Worm (Caenorhabditis elegans) whole organism, young adult: ENCODE data around the gene wnk-1.
A peak's percentile ranks its signal among the peaks of the same experiment; 100 is the strongest.

Experiments used
- B0336.3 ChIP-seq: fragments of 200-800 bp; sonication (Bioruptor generic); IDR thresholded peaks from 2 replicates; pipeline ENCODE4 v1.3.6; 2022; ENCODE audit warnings: missing genetic modification characterization, missing compliant biosample characterization
- C06A6.2 ChIP-seq: fragments of 200-800 bp; sonication (Bioruptor generic); conservative IDR thresholded peaks from 2 replicates; pipeline ENCODE4 v1.3.6; 2022; ENCODE audit warnings: missing genetic modification characterization, missing compliant biosample characterization
- F33H1.4 ChIP-seq: fragments of 200-800 bp; sonication (Bioruptor generic); IDR thresholded peaks from 2 replicates; pipeline ENCODE4 v1.3.6; 2022; ENCODE audit warnings: missing genetic modification reagents, missing genetic modification characterization, missing compliant biosample characterization
- F37B4.10 ChIP-seq: fragments of 200-800 bp; sonication (Bioruptor generic); IDR thresholded peaks from 2 replicates; pipeline ENCODE4 v1.3.6; 2022; ENCODE audit warnings: missing genetic modification characterization, missing compliant biosample characterization
- F49E8.2 ChIP-seq: sonication (generic microtip); optimal IDR thresholded peaks from 3 replicates; lab custom pipeline; 2017; ENCODE audit warnings: missing genetic modification characterization, mild to moderate bottlenecking, missing compliant biosample characterization, antibody characterized with exemption, moderate library complexity; ENCODE audit not compliant: insufficient read depth
- Y53F4B.3 ChIP-seq: fragments of 200-800 bp; sonication (Bioruptor generic); IDR thresholded peaks from 2 replicates; pipeline ENCODE4 v1.3.6; 2022; ENCODE audit warnings: missing genetic modification reagents, missing genetic modification characterization, missing compliant biosample characterization
- Y53G8AR.9 ChIP-seq: fragments of 200-800 bp; sonication (Bioruptor generic); conservative IDR thresholded peaks from 2 replicates; pipeline ENCODE4 v1.3.6; 2022; ENCODE audit warnings: missing genetic modification reagents, missing genetic modification characterization, missing compliant biosample characterization
- Y56A3A.18 ChIP-seq: fragments of 200-800 bp; sonication (Bioruptor generic); IDR thresholded peaks from 2 replicates; pipeline ENCODE4 v1.3.6; 2022; ENCODE audit warnings: missing genetic modification reagents, missing genetic modification characterization, missing compliant biosample characterization
- Y67H2A.10 ChIP-seq: fragments of 200-800 bp; sonication (Bioruptor generic); conservative IDR thresholded peaks from 2 replicates; pipeline ENCODE4 v1.3.6; 2022; ENCODE audit warnings: missing genetic modification reagents, missing genetic modification characterization, missing compliant biosample characterization
- Y79H2A.3 ChIP-seq: fragments of 200-800 bp; sonication (Bioruptor generic); conservative IDR thresholded peaks from 2 replicates; pipeline ENCODE4 v1.3.6; 2022; ENCODE audit warnings: missing genetic modification reagents, missing genetic modification characterization, missing compliant biosample characterization
- aptf-2 ChIP-seq: fragments of 200-800 bp; sonication (Bioruptor generic); conservative IDR thresholded peaks from 2 replicates; pipeline ENCODE4 v1.3.6; 2022; ENCODE audit warnings: missing genetic modification reagents, missing genetic modification characterization, missing compliant biosample characterization
- athp-1 ChIP-seq: sonication (generic microtip); optimal IDR thresholded peaks from 2 replicates; lab custom pipeline; 2017; ENCODE audit warnings: mild to moderate bottlenecking, missing genetic modification characterization, missing compliant biosample characterization
- attf-3 ChIP-seq: fragments of 200-800 bp; sonication (Bioruptor generic); conservative IDR thresholded peaks from 2 replicates; pipeline ENCODE4 v1.3.6; 2022; ENCODE audit warnings: missing genetic modification reagents, missing genetic modification characterization, missing compliant biosample characterization
- attf-5 ChIP-seq: fragments of 200-800 bp; sonication (Bioruptor generic); optimal IDR thresholded peaks from 2 replicates; lab custom pipeline; 2018; ENCODE audit warnings: mild to moderate bottlenecking, missing genetic modification characterization, missing compliant biosample characterization
- attf-6 ChIP-seq: fragments of 200-800 bp; sonication (Bioruptor generic); IDR thresholded peaks from 2 replicates; pipeline ENCODE4 v1.3.6; 2022; ENCODE audit warnings: missing genetic modification reagents, missing genetic modification characterization, missing compliant biosample characterization
- bed-1 ChIP-seq: fragments of 200-800 bp; sonication (Bioruptor generic); IDR thresholded peaks from 2 replicates; pipeline ENCODE4 v1.3.6; 2022; ENCODE audit warnings: missing genetic modification reagents, missing genetic modification characterization, missing compliant biosample characterization
- bed-2 ChIP-seq: fragments of 200-800 bp; sonication (Bioruptor generic); IDR thresholded peaks from 2 replicates; pipeline ENCODE4 v1.3.6; 2022; ENCODE audit warnings: missing genetic modification reagents, missing genetic modification characterization, missing compliant biosample characterization
- cebp-1 ChIP-seq, 2 experiments: fragments of 200-800 bp in 1 of 2; sonication (Bioruptor generic) in 1 of 2; sonication (generic microtip) in 1 of 2; IDR thresholded peaks in 1 of 2; optimal IDR thresholded peaks in 1 of 2; 2 replicates each; pipeline versions ENCODE4 v1.3.6 to Lab custom; 2017 to 2022; ENCODE audit warnings: missing compliant biosample characterization in 2 of 2, missing genetic modification characterization in 2 of 2, mild to moderate bottlenecking in 1 of 2, missing genetic modification reagents in 1 of 2, moderate library complexity in 1 of 2
- cebp-2 ChIP-seq: fragments of 200-800 bp; sonication (Bioruptor generic); IDR thresholded peaks from 2 replicates; pipeline ENCODE4 v1.3.6; 2022; ENCODE audit warnings: missing genetic modification characterization, missing compliant biosample characterization
- ceh-27 ChIP-seq: fragments of 200-800 bp; sonication (Bioruptor generic); optimal IDR thresholded peaks from 2 replicates; lab custom pipeline; 2018; ENCODE audit warnings: mild to moderate bottlenecking, missing genetic modification characterization, moderate library complexity, missing compliant biosample characterization
- ceh-40 ChIP-seq: fragments of 200-800 bp; sonication (Bioruptor generic); IDR thresholded peaks from 2 replicates; pipeline ENCODE4 v1.3.6; 2022; ENCODE audit warnings: missing genetic modification characterization, missing compliant biosample characterization
- ceh-91 ChIP-seq: fragments of 200-800 bp; sonication (Bioruptor generic); IDR thresholded peaks from 2 replicates; pipeline ENCODE4 v1.3.6; 2022; ENCODE audit warnings: missing genetic modification reagents, missing genetic modification characterization, missing compliant biosample characterization
- dox-1 ChIP-seq: fragments of 200-800 bp; sonication (Bioruptor generic); IDR thresholded peaks from 2 replicates; pipeline ENCODE4 v1.3.6; 2022; ENCODE audit warnings: missing genetic modification reagents, missing genetic modification characterization, missing compliant biosample characterization
- egl-18 ChIP-seq: fragments of 200-800 bp; sonication (Bioruptor generic); IDR thresholded peaks from 2 replicates; pipeline ENCODE4 v1.3.6; 2022; ENCODE audit warnings: missing genetic modification reagents, missing genetic modification characterization, missing compliant biosample characterization
- egl-44 ChIP-seq: fragments of 200-800 bp; sonication (Bioruptor generic); IDR thresholded peaks from 2 replicates; pipeline ENCODE4 v1.3.6; 2022; ENCODE audit warnings: missing genetic modification reagents, missing genetic modification characterization, missing compliant biosample characterization
- hmg-1.2 ChIP-seq: fragments of 200-800 bp; sonication (Bioruptor generic); IDR thresholded peaks from 2 replicates; pipeline ENCODE4 v1.3.6; 2022; ENCODE audit warnings: missing genetic modification reagents, missing genetic modification characterization, missing compliant biosample characterization
- hmg-20 ChIP-seq: fragments of 200-800 bp; sonication (Bioruptor generic); IDR thresholded peaks from 2 replicates; pipeline ENCODE4 v1.3.6; 2022; ENCODE audit warnings: missing genetic modification reagents, missing genetic modification characterization, missing compliant biosample characterization
- lin-26 ChIP-seq: fragments of 200-800 bp; sonication (Bioruptor generic); IDR thresholded peaks from 2 replicates; pipeline ENCODE4 v1.3.6; 2022; ENCODE audit warnings: missing genetic modification reagents, missing genetic modification characterization, missing compliant biosample characterization
- lin-35 ChIP-seq, 3 experiments: fragments of 150-350 bp in 2 of 3; sonication (generic microtip) in 1 of 3; optimal IDR thresholded peaks; 2 replicates each; lab custom pipeline; 2014 to 2018; ENCODE audit warnings: missing biosample characterization in 3 of 3, missing genetic modification characterization in 3 of 3, missing genetic modification reagents in 3 of 3
- lin-40 ChIP-seq: sonication (generic microtip); optimal IDR thresholded peaks from 2 replicates; lab custom pipeline; 2016; ENCODE audit warnings: missing genetic modification characterization, mild to moderate bottlenecking, missing compliant biosample characterization, missing genotype, missing genetic modification reagents
- lin-54 ChIP-seq: fragments of 200-800 bp; sonication (Bioruptor generic); optimal IDR thresholded peaks from 2 replicates; lab custom pipeline; 2018; ENCODE audit warnings: mild to moderate bottlenecking, missing genetic modification characterization, missing compliant biosample characterization
- madf-8 ChIP-seq: fragments of 200-800 bp; sonication (Bioruptor generic); conservative IDR thresholded peaks from 2 replicates; pipeline ENCODE4 v1.3.6; 2022; ENCODE audit warnings: missing genetic modification reagents, missing genetic modification characterization, missing compliant biosample characterization
- nfya-2 ChIP-seq: fragments of 200-800 bp; sonication (Bioruptor generic); IDR thresholded peaks from 2 replicates; pipeline ENCODE4 v1.3.6; 2022; ENCODE audit warnings: missing genetic modification reagents, missing genetic modification characterization, missing compliant biosample characterization
- nfyb-1 ChIP-seq: fragments of 200-800 bp; sonication (Bioruptor generic); IDR thresholded peaks from 2 replicates; pipeline ENCODE4 v1.3.6; 2022; ENCODE audit warnings: missing genetic modification reagents, missing genetic modification characterization, missing compliant biosample characterization
- nhr-120 ChIP-seq: fragments of 200-800 bp; sonication (Bioruptor generic); IDR thresholded peaks from 2 replicates; pipeline ENCODE4 v1.3.6; 2022; ENCODE audit warnings: missing genetic modification characterization, missing compliant biosample characterization
- pbrm-1 ChIP-seq: fragments of 200-800 bp; sonication (Bioruptor generic); IDR thresholded peaks from 2 replicates; pipeline ENCODE4 v1.3.6; 2022; ENCODE audit warnings: missing genetic modification reagents, missing genetic modification characterization, missing compliant biosample characterization
- rcor-1 ChIP-seq: fragments of 200-800 bp; sonication (Bioruptor generic); IDR thresholded peaks from 2 replicates; pipeline ENCODE4 v1.3.6; 2022; ENCODE audit warnings: missing genetic modification reagents, missing genetic modification characterization, missing compliant biosample characterization
- rec-8 ChIP-seq, 2 experiments: sonication (generic microtip); optimal IDR thresholded peaks; 2 replicates each; lab custom pipeline; 2016; ENCODE audit warnings: mild to moderate bottlenecking in 2 of 2, missing genetic modification characterization in 2 of 2, missing genetic modification reagents in 2 of 2, missing genotype in 2 of 2, missing biosample characterization in 1 of 2, missing compliant biosample characterization in 1 of 2, moderate library complexity in 1 of 2
- sea-2 ChIP-seq: fragments of 200-800 bp; sonication (Bioruptor generic); IDR thresholded peaks from 2 replicates; pipeline ENCODE4 v1.3.6; 2022; ENCODE audit warnings: missing genetic modification characterization, missing compliant biosample characterization
- snpc-3.4 ChIP-seq: sonication (generic microtip); optimal IDR thresholded peaks from 2 replicates; lab custom pipeline; 2017; ENCODE audit warnings: missing genetic modification characterization, mild to moderate bottlenecking, missing compliant biosample characterization, antibody characterized with exemption, moderate library complexity, missing genotype, missing genetic modification reagents
- tbp1 ChIP-seq: fragments of 200-800 bp; sonication (Bioruptor generic); optimal IDR thresholded peaks from 2 replicates; lab custom pipeline; 2018; ENCODE audit warnings: mild to moderate bottlenecking, missing genetic modification characterization, missing compliant biosample characterization
- unc-130 ChIP-seq: sonication (generic microtip); optimal IDR thresholded peaks from 2 replicates; lab custom pipeline; 2016; ENCODE audit warnings: missing genetic modification reagents, missing genetic modification characterization, missing compliant biosample characterization
- xnd-1 ChIP-seq: sonication (generic microtip); optimal IDR thresholded peaks from 2 replicates; lab custom pipeline; 2016; ENCODE audit warnings: missing genotype, missing genetic modification reagents, missing genetic modification characterization, missing compliant biosample characterization
- ztf-25 ChIP-seq: fragments of 200-800 bp; sonication (Bioruptor generic); IDR thresholded peaks from 2 replicates; pipeline ENCODE4 v1.3.6; 2022; ENCODE audit warnings: missing genetic modification reagents, missing genetic modification characterization, missing compliant biosample characterization
- ztf-26 ChIP-seq: sonication (generic microtip); optimal IDR thresholded peaks from 2 replicates; lab custom pipeline; 2017; ENCODE audit warnings: missing genetic modification characterization, missing compliant biosample characterization

Gene wnk-1

DNA sequence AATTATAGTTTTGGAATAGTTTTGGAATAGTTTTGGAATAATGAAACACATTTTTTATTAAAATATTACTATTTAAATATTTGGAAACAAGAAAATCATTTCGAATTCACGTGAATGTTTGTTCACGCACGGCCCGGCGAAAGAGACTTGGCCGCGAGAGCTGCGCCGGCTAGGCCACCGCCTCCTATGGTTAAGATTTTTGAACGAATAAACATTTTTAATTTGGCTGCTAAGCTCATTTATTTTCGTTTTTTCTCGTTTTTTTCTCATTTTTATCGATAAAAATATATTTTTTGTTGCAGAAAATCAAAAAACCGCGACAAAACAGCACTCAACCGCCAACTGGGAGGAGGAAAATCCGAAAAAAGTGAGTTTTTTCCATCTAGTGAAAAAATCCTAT, 5.4 kb upstream of the wnk-1 start, which contains the start of gene C46C2.7:
Gene C46C2.7, plus strand, starts transcription at position 301 of the 400 bp plus-strand sequence.
- peak; percentile 86 for TF ChIP-seq hmg-1.2 (GFP tag; lab: Robert Waterston, UW)

DNA sequence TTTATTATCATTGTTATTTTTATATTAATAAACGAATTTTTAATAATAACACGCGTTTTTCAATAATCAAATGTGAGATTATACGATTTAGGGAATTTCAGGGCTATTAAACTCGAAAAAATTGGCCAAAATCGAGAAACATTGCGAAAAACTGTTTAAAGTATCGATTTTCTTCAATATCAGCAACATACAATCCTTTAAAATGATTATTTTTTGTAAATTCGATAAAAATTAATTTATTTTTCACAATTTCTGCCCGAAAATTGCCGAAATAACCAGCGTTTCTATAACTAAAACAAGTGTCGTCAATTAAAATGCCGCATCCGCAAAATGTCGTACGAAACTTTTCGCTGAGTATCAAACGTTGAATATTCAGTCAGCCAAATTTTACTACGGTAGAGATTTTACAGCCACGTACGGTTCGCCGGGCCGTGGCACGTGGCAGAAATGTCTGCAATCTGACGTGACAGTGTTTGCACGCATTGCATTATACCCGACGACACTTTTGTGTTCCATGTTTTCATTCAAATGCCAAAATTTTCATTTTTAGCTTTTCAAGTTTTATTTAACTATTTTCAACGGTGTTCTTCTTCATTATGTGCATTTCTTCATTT, 3.8 kb upstream of the wnk-1 start:
- TF ChIP-seq nfya-2 (GFP tag; lab: Robert Waterston, UW): 0 out of 2 replicates have a peak, but pooled peaks have one; percentile 81
- peak; percentile 97 for TF ChIP-seq Y56A3A.18 (GFP tag; lab: Robert Waterston, UW)
- TF ChIP-seq Y53F4B.3 (GFP tag; lab: Robert Waterston, UW): peak; percentile 95
- TF ChIP-seq B0336.3: 0 out of 2 replicates have a peak, but pooled peaks have one; percentile 35
- TF ChIP-seq snpc-3.4 (tag; lab: Kevin White, UChicago): peak; percentile 53
- TF ChIP-seq lin-26: peak; percentile 98
- peak; percentile 13 for TF ChIP-seq attf-5 (GFP tag; lab: Kevin White, UChicago)
- peak; percentile 95 for TF ChIP-seq hmg-20 (GFP tag; lab: Robert Waterston, UW)
- TF ChIP-seq ceh-27 (GFP tag; lab: Kevin White, UChicago): peak; percentile 16
- peak in 2 of 3 experiments; percentile 14 for TF ChIP-seq lin-35 (GFP tag; optimal IDR thresholded peaks at IDR 0.05; lab: Kevin White, UChicago)
- peak; percentile 99 for TF ChIP-seq nfyb-1 (GFP tag; lab: Robert Waterston, UW)
- TF ChIP-seq attf-3 (GFP tag; lab: Robert Waterston, UW): peak; percentile 95
- TF ChIP-seq attf-6 (GFP tag; lab: Robert Waterston, UW): peak; percentile 96
- TF ChIP-seq aptf-2 (GFP tag; lab: Robert Waterston, UW): peak; percentile 96
- TF ChIP-seq nhr-120: peak; percentile 96
- TF ChIP-seq unc-130 (GFP tag; lab: Kevin White, UChicago): peak; percentile 56
- TF ChIP-seq ceh-40 (GFP tag; lab: Robert Waterston, UW): peak; percentile 90
- peak; percentile 12 for TF ChIP-seq ztf-26
- peak; percentile 96 for TF ChIP-seq egl-18 (GFP tag; lab: Robert Waterston, UW)
- TF ChIP-seq bed-1: peak; percentile 97
- peak in 1 of 2 experiments; percentile 32 for TF ChIP-seq rec-8 (tag; optimal IDR thresholded peaks at IDR 0.05; lab: Kevin White, UChicago)
- TF ChIP-seq bed-2 (GFP tag; lab: Robert Waterston, UW): peak; percentile 99
- TF ChIP-seq C06A6.2: peak; percentile 92
- peak; percentile 99 for TF ChIP-seq F37B4.10 (GFP tag; lab: Robert Waterston, UW)
- TF ChIP-seq lin-54 (GFP tag; lab: Kevin White, UChicago): peak; percentile 78
- peak; percentile 97 for TF ChIP-seq egl-44 (GFP tag; lab: Robert Waterston, UW)
- TF ChIP-seq ceh-91 (GFP tag; lab: Robert Waterston, UW): peak; percentile 100
- TF ChIP-seq sea-2 (GFP tag; lab: Robert Waterston, UW): peak; percentile 98
- TF ChIP-seq F33H1.4 (GFP tag; lab: Robert Waterston, UW): peak; percentile 97
- TF ChIP-seq tbp1 (GFP tag; lab: Kevin White, UChicago): peak; percentile 62
- peak; percentile 99 for TF ChIP-seq ztf-25 (GFP tag; lab: Robert Waterston, UW)
- TF ChIP-seq xnd-1 (tag; lab: Kevin White, UChicago): peak; percentile 86
- peak; percentile 98 for TF ChIP-seq madf-8 (GFP tag; lab: Robert Waterston, UW)
- peak; percentile 28 for TF ChIP-seq F49E8.2
- peak; percentile 99 for TF ChIP-seq rcor-1
- TF ChIP-seq Y53G8AR.9 (GFP tag; lab: Robert Waterston, UW): peak; percentile 99
- peak; percentile 32 for TF ChIP-seq lin-40 (tag; lab: Kevin White, UChicago)
- TF ChIP-seq athp-1: peak; percentile 46
- TF ChIP-seq cebp-2 (GFP tag; lab: Robert Waterston, UW): peak; percentile 95
- peak; percentile 99 for TF ChIP-seq pbrm-1 (GFP tag; lab: Robert Waterston, UW)
- TF ChIP-seq cebp-1 (GFP tag; IDR thresholded peaks at IDR 0.05; lab: Robert Waterston, UW): peak; percentile 89
- TF ChIP-seq cebp-1 (tag; optimal IDR thresholded peaks at IDR 0.05; lab: Kevin White, UChicago): peak; percentile 12
- TF ChIP-seq Y67H2A.10 (GFP tag; lab: Robert Waterston, UW): peak; percentile 95
- TF ChIP-seq Y79H2A.3 (GFP tag; lab: Robert Waterston, UW): peak; percentile 99
- peak; percentile 100 for TF ChIP-seq dox-1 (GFP tag; lab: Robert Waterston, UW)
